Worm (Caenorhabditis elegans) whole organism, young adult: ENCODE data around the gene myo-5.

Source experiments
- F23B12.7 ChIP-seq: sonication (generic microtip); optimal IDR thresholded peaks from 2 replicates; lab custom pipeline; 2017; ENCODE audit warnings: missing genetic modification characterization, mild to moderate bottlenecking, missing compliant biosample characterization, antibody characterized with exemption, moderate library complexity; ENCODE audit not compliant: insufficient read depth
- F37B4.10 ChIP-seq: fragments of 200-800 bp; sonication (Bioruptor generic); IDR thresholded peaks from 2 replicates; pipeline ENCODE4 v1.3.6; 2022; ENCODE audit warnings: missing genetic modification characterization, missing compliant biosample characterization
- F49E8.2 ChIP-seq: sonication (generic microtip); optimal IDR thresholded peaks from 3 replicates; lab custom pipeline; 2017; ENCODE audit warnings: missing genetic modification characterization, mild to moderate bottlenecking, missing compliant biosample characterization, antibody characterized with exemption, moderate library complexity; ENCODE audit not compliant: insufficient read depth
- F55B11.4 ChIP-seq: sonication (generic microtip); optimal IDR thresholded peaks from 2 replicates; lab custom pipeline; 2016; ENCODE audit warnings: missing compliant biosample characterization, missing genetic modification characterization, borderline replicate concordance; ENCODE audit not compliant: insufficient read depth
- F57C9.4 ChIP-seq: sonication (generic microtip); optimal IDR thresholded peaks from 2 replicates; lab custom pipeline; 2017; ENCODE audit warnings: mild to moderate bottlenecking, missing genetic modification characterization, missing compliant biosample characterization
- T07F8.4 ChIP-seq: sonication (generic microtip); optimal IDR thresholded peaks from 2 replicates; lab custom pipeline; 2016; ENCODE audit warnings: mild to moderate bottlenecking, missing genetic modification characterization, moderate library complexity, missing compliant biosample characterization
- Y53G8AR.9 ChIP-seq: fragments of 200-800 bp; sonication (Bioruptor generic); conservative IDR thresholded peaks from 2 replicates; pipeline ENCODE4 v1.3.6; 2022; ENCODE audit warnings: missing genetic modification reagents, missing genetic modification characterization, missing compliant biosample characterization
- Y56A3A.18 ChIP-seq: fragments of 200-800 bp; sonication (Bioruptor generic); IDR thresholded peaks from 2 replicates; pipeline ENCODE4 v1.3.6; 2022; ENCODE audit warnings: missing genetic modification reagents, missing genetic modification characterization, missing compliant biosample characterization
- Y67H2A.10 ChIP-seq: fragments of 200-800 bp; sonication (Bioruptor generic); conservative IDR thresholded peaks from 2 replicates; pipeline ENCODE4 v1.3.6; 2022; ENCODE audit warnings: missing genetic modification reagents, missing genetic modification characterization, missing compliant biosample characterization
- Y95B8A.8 ChIP-seq: fragments of 200-800 bp; sonication (Bioruptor generic); IDR thresholded peaks from 2 replicates; pipeline ENCODE4 v1.3.6; 2022; ENCODE audit warnings: missing genetic modification reagents, missing genetic modification characterization, missing compliant biosample characterization
- ama-1 ChIP-seq, 3 experiments: fragments of 150-350 bp in 1 of 3; sonication (generic microtip) in 2 of 3; optimal IDR thresholded peaks; 2 replicates each; lab custom pipeline; 2014 to 2018; ENCODE audit warnings: missing biosample characterization in 2 of 3, missing genetic modification characterization in 2 of 3, missing genetic modification reagents in 2 of 3
- athp-1 ChIP-seq: sonication (generic microtip); optimal IDR thresholded peaks from 2 replicates; lab custom pipeline; 2017; ENCODE audit warnings: mild to moderate bottlenecking, missing genetic modification characterization, missing compliant biosample characterization
- attf-6 ChIP-seq: fragments of 200-800 bp; sonication (Bioruptor generic); IDR thresholded peaks from 2 replicates; pipeline ENCODE4 v1.3.6; 2022; ENCODE audit warnings: missing genetic modification reagents, missing genetic modification characterization, missing compliant biosample characterization
- bed-2 ChIP-seq: fragments of 200-800 bp; sonication (Bioruptor generic); IDR thresholded peaks from 2 replicates; pipeline ENCODE4 v1.3.6; 2022; ENCODE audit warnings: missing genetic modification reagents, missing genetic modification characterization, missing compliant biosample characterization
- ceh-40 ChIP-seq: fragments of 200-800 bp; sonication (Bioruptor generic); IDR thresholded peaks from 2 replicates; pipeline ENCODE4 v1.3.6; 2022; ENCODE audit warnings: missing genetic modification characterization, missing compliant biosample characterization
- die-1 ChIP-seq: sonication (generic microtip); optimal IDR thresholded peaks from 2 replicates; lab custom pipeline; 2016; ENCODE audit warnings: missing genotype, mild to moderate bottlenecking, missing genetic modification characterization, missing compliant biosample characterization
- dox-1 ChIP-seq: fragments of 200-800 bp; sonication (Bioruptor generic); IDR thresholded peaks from 2 replicates; pipeline ENCODE4 v1.3.6; 2022; ENCODE audit warnings: missing genetic modification reagents, missing genetic modification characterization, missing compliant biosample characterization
- efl-1 ChIP-seq: fragments of 150-350 bp; optimal IDR thresholded peaks from 2 replicates; lab custom pipeline; 2014; ENCODE audit warnings: missing biosample characterization, missing genetic modification reagents, missing genetic modification characterization
- egl-18 ChIP-seq: fragments of 200-800 bp; sonication (Bioruptor generic); IDR thresholded peaks from 2 replicates; pipeline ENCODE4 v1.3.6; 2022; ENCODE audit warnings: missing genetic modification reagents, missing genetic modification characterization, missing compliant biosample characterization
- egl-44 ChIP-seq: fragments of 200-800 bp; sonication (Bioruptor generic); IDR thresholded peaks from 2 replicates; pipeline ENCODE4 v1.3.6; 2022; ENCODE audit warnings: missing genetic modification reagents, missing genetic modification characterization, missing compliant biosample characterization
- fkh-3 ChIP-seq: sonication (generic microtip); optimal IDR thresholded peaks from 2 replicates; lab custom pipeline; 2016; ENCODE audit warnings: mild to moderate bottlenecking, missing genetic modification characterization, missing compliant biosample characterization
- hlh-12 ChIP-seq: sonication (generic microtip); optimal IDR thresholded peaks from 2 replicates; lab custom pipeline; 2016; ENCODE audit warnings: missing genetic modification characterization, missing compliant biosample characterization
- lin-35 ChIP-seq, 3 experiments: fragments of 150-350 bp in 2 of 3; sonication (generic microtip) in 1 of 3; optimal IDR thresholded peaks; 2 replicates each; lab custom pipeline; 2014 to 2018; ENCODE audit warnings: missing biosample characterization in 3 of 3, missing genetic modification characterization in 3 of 3, missing genetic modification reagents in 3 of 3
- lir-1 ChIP-seq: fragments of 200-800 bp; sonication (Bioruptor generic); conservative IDR thresholded peaks from 2 replicates; pipeline ENCODE4 v1.3.6; 2022; ENCODE audit warnings: missing genetic modification reagents, missing genetic modification characterization, missing compliant biosample characterization
- lsl-1 ChIP-seq: fragments of 200-800 bp; sonication (Bioruptor generic); optimal IDR thresholded peaks from 2 replicates; lab custom pipeline; 2018; ENCODE audit warnings: mild to moderate bottlenecking, missing genetic modification characterization, moderate library complexity, missing compliant biosample characterization
- madf-3 ChIP-seq: fragments of 200-800 bp; sonication (Bioruptor generic); IDR thresholded peaks from 2 replicates; pipeline ENCODE4 v1.3.6; 2022; ENCODE audit warnings: missing genetic modification reagents, missing genetic modification characterization, missing compliant biosample characterization
- madf-6 ChIP-seq: fragments of 200-800 bp; sonication (Bioruptor generic); IDR thresholded peaks from 2 replicates; pipeline ENCODE4 v1.3.6; 2022; ENCODE audit warnings: missing genetic modification reagents, missing genetic modification characterization, missing compliant biosample characterization
- mcd-1 ChIP-seq: fragments of 200-800 bp; sonication (Bioruptor generic); IDR thresholded peaks from 2 replicates; pipeline ENCODE4 v1.3.6; 2022; ENCODE audit warnings: missing genetic modification reagents, missing genetic modification characterization, missing compliant biosample characterization
- mxl-1 ChIP-seq: sonication (generic microtip); optimal IDR thresholded peaks from 2 replicates; lab custom pipeline; 2016; ENCODE audit warnings: missing genetic modification characterization, missing compliant biosample characterization
- nhr-120 ChIP-seq: fragments of 200-800 bp; sonication (Bioruptor generic); IDR thresholded peaks from 2 replicates; pipeline ENCODE4 v1.3.6; 2022; ENCODE audit warnings: missing genetic modification characterization, missing compliant biosample characterization
- pha-4 ChIP-seq: fragments of 150-350 bp; sonication (generic microtip); optimal IDR thresholded peaks from 2 replicates; lab custom pipeline; 2014; ENCODE audit warnings: missing biosample characterization, missing genetic modification reagents, missing genetic modification characterization
- rec-8 ChIP-seq, 2 experiments: sonication (generic microtip); optimal IDR thresholded peaks; 2 replicates each; lab custom pipeline; 2016; ENCODE audit warnings: mild to moderate bottlenecking in 2 of 2, missing genetic modification characterization in 2 of 2, missing genetic modification reagents in 2 of 2, missing genotype in 2 of 2, missing biosample characterization in 1 of 2, missing compliant biosample characterization in 1 of 2, moderate library complexity in 1 of 2
- rpc-1 ChIP-seq, 2 experiments: fragments of 150-350 bp in 1 of 2; sonication (generic microtip) in 1 of 2; optimal IDR thresholded peaks; 2 replicates each; lab custom pipeline; 2014 to 2018; ENCODE audit warnings: missing biosample characterization in 1 of 2, missing genetic modification characterization in 1 of 2, missing genetic modification reagents in 1 of 2, missing genotype in 1 of 2
- sea-2 ChIP-seq: fragments of 200-800 bp; sonication (Bioruptor generic); IDR thresholded peaks from 2 replicates; pipeline ENCODE4 v1.3.6; 2022; ENCODE audit warnings: missing genetic modification characterization, missing compliant biosample characterization
- snpc-1.3 ChIP-seq: sonication (generic microtip); optimal IDR thresholded peaks from 2 replicates; lab custom pipeline; 2017; ENCODE audit warnings: missing genetic modification characterization, mild to moderate bottlenecking, missing compliant biosample characterization, antibody characterized with exemption, moderate library complexity, missing genotype, missing genetic modification reagents; ENCODE audit not compliant: insufficient read depth
- somi-1 ChIP-seq: fragments of 200-800 bp; sonication (Bioruptor generic); optimal IDR thresholded peaks from 2 replicates; lab custom pipeline; 2018; ENCODE audit warnings: mild to moderate bottlenecking, missing genetic modification characterization, missing compliant biosample characterization
- sptf-2 ChIP-seq: fragments of 200-800 bp; sonication (Bioruptor generic); optimal IDR thresholded peaks from 2 replicates; lab custom pipeline; 2018; ENCODE audit warnings: mild to moderate bottlenecking, missing genetic modification characterization, missing compliant biosample characterization
- tbp1 ChIP-seq: fragments of 200-800 bp; sonication (Bioruptor generic); optimal IDR thresholded peaks from 2 replicates; lab custom pipeline; 2018; ENCODE audit warnings: mild to moderate bottlenecking, missing genetic modification characterization, missing compliant biosample characterization
- tlf-1 ChIP-seq: fragments of 200-800 bp; sonication (Bioruptor generic); optimal IDR thresholded peaks from 2 replicates; lab custom pipeline; 2018; ENCODE audit warnings: mild to moderate bottlenecking, missing genetic modification characterization, missing compliant biosample characterization
- unc-62 ChIP-seq: fragments of 150-350 bp; optimal IDR thresholded peaks from 2 replicates; lab custom pipeline; 2014; ENCODE audit warnings: missing biosample characterization, missing genetic modification reagents, missing genetic modification characterization
- xnd-1 ChIP-seq: sonication (generic microtip); optimal IDR thresholded peaks from 2 replicates; lab custom pipeline; 2016; ENCODE audit warnings: missing genotype, missing genetic modification reagents, missing genetic modification characterization, missing compliant biosample characterization
- ztf-28 ChIP-seq: fragments of 200-800 bp; sonication (Bioruptor generic); IDR thresholded peaks from 2 replicates; pipeline ENCODE4 v1.3.6; 2022; ENCODE audit warnings: missing genetic modification reagents, missing genetic modification characterization, missing compliant biosample characterization

The myo-5 gene

DNA sequence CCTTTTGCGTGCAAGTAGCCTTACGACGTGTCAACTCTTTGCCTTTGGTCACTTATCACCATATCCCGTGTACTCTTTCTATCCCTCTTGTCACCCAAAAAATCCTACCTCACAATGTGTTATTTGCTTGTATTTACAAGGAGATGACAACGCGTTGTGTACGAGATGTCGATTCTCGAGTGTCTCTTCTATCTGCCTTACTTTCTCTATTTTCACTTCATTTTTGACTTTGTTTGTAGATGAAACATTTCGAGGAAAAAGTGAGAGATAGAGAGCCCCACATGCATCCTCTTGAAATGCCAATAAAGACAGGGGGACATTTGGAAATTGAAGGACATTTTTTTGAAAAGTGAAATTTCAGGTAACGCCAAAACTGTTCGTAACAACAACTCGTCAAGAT, 2.0 kb downstream of the myo-5 start:
- TF ChIP-seq bed-2 (GFP tag; lab: Robert Waterston, UW) (no peak), lsl-1 (GFP tag; lab: Kevin White, UChicago) (no peak), die-1 (no peak), rec-8 (tag; optimal IDR thresholded peaks at IDR 0.05; lab: Kevin White, UChicago) (no peak), Y67H2A.10 (GFP tag; lab: Robert Waterston, UW) (no peak), unc-62 (GFP tag; lab: Kevin White, UChicago) (no peak), tlf-1 (GFP tag; lab: Kevin White, UChicago) (no peak), xnd-1 (no peak), tbp1 (GFP tag; lab: Kevin White, UChicago) (no peak), attf-6 (GFP tag; lab: Robert Waterston, UW) (no peak)

DNA sequence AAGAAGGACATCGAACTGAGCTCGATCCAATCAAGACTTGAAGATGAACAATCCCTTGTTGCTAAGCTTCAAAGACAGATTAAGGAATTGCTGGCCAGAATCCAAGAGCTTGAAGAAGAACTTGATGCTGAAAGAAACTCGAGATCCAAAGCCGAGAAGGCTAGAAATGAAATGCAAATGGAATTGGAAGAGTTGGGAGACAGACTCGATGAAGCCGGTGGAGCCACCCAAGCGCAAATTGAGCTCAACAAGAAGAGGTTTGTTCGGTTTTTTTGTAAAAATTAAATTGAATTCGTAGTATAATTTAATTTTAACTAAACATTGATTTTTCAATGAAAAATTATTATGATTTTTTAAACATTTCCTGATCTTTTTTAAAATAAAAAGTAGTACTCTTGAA, 5.8 kb downstream of the myo-5 start:
- no peak for TF ChIP-seq ztf-28
- TF ChIP-seq F55B11.4 (tag; lab: Kevin White, UChicago): no peak
- TF ChIP-seq mxl-1 (tag; lab: Kevin White, UChicago): no peak
- no peak for TF ChIP-seq mcd-1 (GFP tag; lab: Robert Waterston, UW)
- TF ChIP-seq pha-4 (tag; lab: Kevin White, UChicago): no peak
- TF ChIP-seq F37B4.10 (GFP tag; lab: Robert Waterston, UW): no peak
- no peak for TF ChIP-seq athp-1 (tag; lab: Kevin White, UChicago)
- no peak for TF ChIP-seq egl-18 (GFP tag; lab: Robert Waterston, UW)
- TF ChIP-seq rec-8 (tag; optimal IDR thresholded peaks at IDR 0.05; lab: Kevin White, UChicago): no peak
- no peak for TF ChIP-seq F57C9.4 (tag; lab: Kevin White, UChicago)
- TF ChIP-seq F49E8.2: no peak
- no peak for TF ChIP-seq tbp1 (GFP tag; lab: Kevin White, UChicago)
- TF ChIP-seq lin-35 (GFP tag; optimal IDR thresholded peaks at IDR 0.05; lab: Kevin White, UChicago): no peak
- TF ChIP-seq madf-6 (GFP tag; lab: Robert Waterston, UW): no peak
- no peak for TF ChIP-seq Y56A3A.18 (GFP tag; lab: Robert Waterston, UW)
- TF ChIP-seq F23B12.7: no peak
- no peak for TF ChIP-seq T07F8.4

DNA sequence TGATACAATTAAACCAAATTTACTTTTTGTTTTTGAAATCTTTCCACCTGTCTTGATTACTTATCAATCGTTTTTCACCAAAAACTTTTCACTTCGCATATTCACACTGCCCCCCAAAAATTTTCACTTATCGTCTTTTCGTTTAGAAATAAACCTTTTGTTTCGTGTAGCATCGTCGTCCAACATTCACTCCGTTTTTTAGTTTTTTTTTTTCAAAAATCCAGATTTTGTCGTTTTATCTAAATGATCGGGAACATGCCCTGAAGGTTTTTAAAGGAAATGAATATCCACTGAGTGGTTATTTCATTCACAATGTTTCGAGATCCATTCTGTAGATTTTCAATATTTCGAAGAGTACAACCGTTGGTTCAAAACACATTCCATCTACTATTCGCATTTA, 9.2 kb downstream of the myo-5 start, which contains the start of gene D1014.7:
Gene D1014.7, plus strand, starts transcription at position 301 of the 400 bp plus-strand sequence.
- TF ChIP-seq hlh-12 (tag; lab: Kevin White, UChicago) (no peak), rpc-1 (optimal IDR thresholded peaks at IDR 0.05; lab: Kevin White, UChicago) (no peak), rpc-1 (tag; optimal IDR thresholded peaks at IDR 0.05; lab: Kevin White, UChicago) (no peak), ceh-40 (GFP tag; lab: Robert Waterston, UW) (no peak), madf-3 (GFP tag; lab: Robert Waterston, UW) (no peak), sptf-2 (GFP tag; lab: Kevin White, UChicago) (no peak), egl-44 (GFP tag; lab: Robert Waterston, UW) (no peak), dox-1 (no peak), nhr-120 (GFP tag; lab: Robert Waterston, UW) (no peak), Y95B8A.8 (no peak), F23B12.7 (no peak), fkh-3 (tag; lab: Kevin White, UChicago) (no peak), somi-1 (GFP tag; lab: Kevin White, UChicago) (no peak), lin-35 (GFP tag; optimal IDR thresholded peaks at IDR 0.05; lab: Kevin White, UChicago) (no peak), Y53G8AR.9 (GFP tag; lab: Robert Waterston, UW) (no peak), tlf-1 (GFP tag; lab: Kevin White, UChicago) (no peak), ama-1 (optimal IDR thresholded peaks at IDR 0.05; lab: Kevin White, UChicago) (no peak), ama-1 (GFP tag; optimal IDR thresholded peaks at IDR 0.05; lab: Kevin White, UChicago) (no peak), snpc-1.3 (tag; lab: Kevin White, UChicago) (no peak), sea-2 (GFP tag; lab: Robert Waterston, UW) (no peak), efl-1 (GFP tag; lab: Kevin White, UChicago) (no peak), lir-1 (GFP tag; lab: Robert Waterston, UW) (no peak)
